Worm (Caenorhabditis elegans) whole organism, young adult: ENCODE data around the gene cnc-1.
A peak's percentile ranks its signal among the peaks of the same experiment; 100 is the strongest.

Source experiments
- B0019.2 ChIP-seq: fragments of 200-800 bp; sonication (Bioruptor generic); conservative IDR thresholded peaks from 2 replicates; pipeline ENCODE4 v1.3.6; 2022; ENCODE audit warnings: missing genetic modification reagents, missing genetic modification characterization, missing compliant biosample characterization
- F33H1.4 ChIP-seq: fragments of 200-800 bp; sonication (Bioruptor generic); IDR thresholded peaks from 2 replicates; pipeline ENCODE4 v1.3.6; 2022; ENCODE audit warnings: missing genetic modification reagents, missing genetic modification characterization, missing compliant biosample characterization
- F37B4.10 ChIP-seq: fragments of 200-800 bp; sonication (Bioruptor generic); IDR thresholded peaks from 2 replicates; pipeline ENCODE4 v1.3.6; 2022; ENCODE audit warnings: missing genetic modification characterization, missing compliant biosample characterization
- F39B2.1 ChIP-seq: fragments of 200-800 bp; sonication (Bioruptor generic); IDR thresholded peaks from 2 replicates; pipeline ENCODE4 v1.3.6; 2022; ENCODE audit warnings: missing genetic modification reagents, missing genetic modification characterization, missing compliant biosample characterization
- F49E8.2 ChIP-seq: sonication (generic microtip); optimal IDR thresholded peaks from 3 replicates; lab custom pipeline; 2017; ENCODE audit warnings: missing genetic modification characterization, mild to moderate bottlenecking, missing compliant biosample characterization, antibody characterized with exemption, moderate library complexity; ENCODE audit not compliant: insufficient read depth
- ama-1 ChIP-seq, 3 experiments: fragments of 150-350 bp in 1 of 3; sonication (generic microtip) in 2 of 3; optimal IDR thresholded peaks; 2 replicates each; lab custom pipeline; 2014 to 2018; ENCODE audit warnings: missing biosample characterization in 2 of 3, missing genetic modification characterization in 2 of 3, missing genetic modification reagents in 2 of 3
- attf-5 ChIP-seq: fragments of 200-800 bp; sonication (Bioruptor generic); optimal IDR thresholded peaks from 2 replicates; lab custom pipeline; 2018; ENCODE audit warnings: mild to moderate bottlenecking, missing genetic modification characterization, missing compliant biosample characterization
- attf-6 ChIP-seq: fragments of 200-800 bp; sonication (Bioruptor generic); IDR thresholded peaks from 2 replicates; pipeline ENCODE4 v1.3.6; 2022; ENCODE audit warnings: missing genetic modification reagents, missing genetic modification characterization, missing compliant biosample characterization
- ccch-3 ChIP-seq: fragments of 200-800 bp; sonication (Bioruptor generic); optimal IDR thresholded peaks from 2 replicates; lab custom pipeline; 2018; ENCODE audit warnings: mild to moderate bottlenecking, missing genetic modification characterization, missing compliant biosample characterization
- cebp-1 ChIP-seq, 2 experiments: fragments of 200-800 bp in 1 of 2; sonication (Bioruptor generic) in 1 of 2; sonication (generic microtip) in 1 of 2; IDR thresholded peaks in 1 of 2; optimal IDR thresholded peaks in 1 of 2; 2 replicates each; pipeline versions ENCODE4 v1.3.6 to Lab custom; 2017 to 2022; ENCODE audit warnings: missing compliant biosample characterization in 2 of 2, missing genetic modification characterization in 2 of 2, mild to moderate bottlenecking in 1 of 2, missing genetic modification reagents in 1 of 2, moderate library complexity in 1 of 2
- chd-7 ChIP-seq: sonication (generic microtip); optimal IDR thresholded peaks from 2 replicates; lab custom pipeline; 2016; ENCODE audit warnings: mild to moderate bottlenecking, missing genetic modification characterization, moderate library complexity, missing compliant biosample characterization
- him-1 ChIP-seq: sonication (generic microtip); optimal IDR thresholded peaks from 2 replicates; lab custom pipeline; 2016; ENCODE audit warnings: missing genotype, missing genetic modification reagents, missing genetic modification characterization, missing compliant biosample characterization
- hlh-12 ChIP-seq: sonication (generic microtip); optimal IDR thresholded peaks from 2 replicates; lab custom pipeline; 2016; ENCODE audit warnings: missing genetic modification characterization, missing compliant biosample characterization
- hmg-1.2 ChIP-seq: fragments of 200-800 bp; sonication (Bioruptor generic); IDR thresholded peaks from 2 replicates; pipeline ENCODE4 v1.3.6; 2022; ENCODE audit warnings: missing genetic modification reagents, missing genetic modification characterization, missing compliant biosample characterization
- lag-1 ChIP-seq: fragments of 200-800 bp; sonication (Bioruptor generic); IDR thresholded peaks from 2 replicates; pipeline ENCODE4 v1.3.6; 2022; ENCODE audit warnings: missing genetic modification reagents, missing genetic modification characterization, missing compliant biosample characterization
- let-526 ChIP-seq: fragments of 200-800 bp; sonication (Bioruptor generic); IDR thresholded peaks from 2 replicates; pipeline ENCODE4 v1.3.6; 2022; ENCODE audit warnings: missing genetic modification reagents, missing genetic modification characterization, missing compliant biosample characterization
- lir-1 ChIP-seq: fragments of 200-800 bp; sonication (Bioruptor generic); conservative IDR thresholded peaks from 2 replicates; pipeline ENCODE4 v1.3.6; 2022; ENCODE audit warnings: missing genetic modification reagents, missing genetic modification characterization, missing compliant biosample characterization
- lsy-27 ChIP-seq: sonication (generic microtip); optimal IDR thresholded peaks from 2 replicates; lab custom pipeline; 2017; ENCODE audit warnings: missing genetic modification characterization, mild to moderate bottlenecking, missing compliant biosample characterization, antibody characterized with exemption, missing genotype, borderline replicate concordance; ENCODE audit not compliant: insufficient read depth
- madf-8 ChIP-seq: fragments of 200-800 bp; sonication (Bioruptor generic); conservative IDR thresholded peaks from 2 replicates; pipeline ENCODE4 v1.3.6; 2022; ENCODE audit warnings: missing genetic modification reagents, missing genetic modification characterization, missing compliant biosample characterization
- mes-4 ChIP-seq: sonication (generic microtip); optimal IDR thresholded peaks from 2 replicates; lab custom pipeline; 2016; ENCODE audit warnings: missing genotype, missing genetic modification characterization, missing compliant biosample characterization
- nfyb-1 ChIP-seq: fragments of 200-800 bp; sonication (Bioruptor generic); IDR thresholded peaks from 2 replicates; pipeline ENCODE4 v1.3.6; 2022; ENCODE audit warnings: missing genetic modification reagents, missing genetic modification characterization, missing compliant biosample characterization
- nhr-27 ChIP-seq: fragments of 200-800 bp; sonication (Bioruptor generic); optimal IDR thresholded peaks from 2 replicates; lab custom pipeline; 2018; ENCODE audit warnings: mild to moderate bottlenecking, missing genetic modification characterization, moderate library complexity, missing compliant biosample characterization
- nhr-80 ChIP-seq: sonication (generic microtip); optimal IDR thresholded peaks from 2 replicates; lab custom pipeline; 2016; ENCODE audit warnings: missing genetic modification characterization, missing compliant biosample characterization
- nhr-90 ChIP-seq: sonication (generic microtip); optimal IDR thresholded peaks from 2 replicates; lab custom pipeline; 2016; ENCODE audit warnings: missing genotype, mild to moderate bottlenecking, missing genetic modification characterization, missing compliant biosample characterization
- rcor-1 ChIP-seq: fragments of 200-800 bp; sonication (Bioruptor generic); IDR thresholded peaks from 2 replicates; pipeline ENCODE4 v1.3.6; 2022; ENCODE audit warnings: missing genetic modification reagents, missing genetic modification characterization, missing compliant biosample characterization
- rec-8 ChIP-seq, 2 experiments: sonication (generic microtip); optimal IDR thresholded peaks; 2 replicates each; lab custom pipeline; 2016; ENCODE audit warnings: mild to moderate bottlenecking in 2 of 2, missing genetic modification characterization in 2 of 2, missing genetic modification reagents in 2 of 2, missing genotype in 2 of 2, missing biosample characterization in 1 of 2, missing compliant biosample characterization in 1 of 2, moderate library complexity in 1 of 2
- rpc-1 ChIP-seq, 2 experiments: fragments of 150-350 bp in 1 of 2; sonication (generic microtip) in 1 of 2; optimal IDR thresholded peaks; 2 replicates each; lab custom pipeline; 2014 to 2018; ENCODE audit warnings: missing biosample characterization in 1 of 2, missing genetic modification characterization in 1 of 2, missing genetic modification reagents in 1 of 2, missing genotype in 1 of 2
- sea-2 ChIP-seq: fragments of 200-800 bp; sonication (Bioruptor generic); IDR thresholded peaks from 2 replicates; pipeline ENCODE4 v1.3.6; 2022; ENCODE audit warnings: missing genetic modification characterization, missing compliant biosample characterization
- snpc-1.1 ChIP-seq: sonication (generic microtip); optimal IDR thresholded peaks from 2 replicates; lab custom pipeline; 2017; ENCODE audit warnings: missing genetic modification characterization, mild to moderate bottlenecking, missing compliant biosample characterization, antibody characterized with exemption, moderate library complexity, missing genotype, missing genetic modification reagents; ENCODE audit not compliant: insufficient read depth
- snpc-1.3 ChIP-seq: sonication (generic microtip); optimal IDR thresholded peaks from 2 replicates; lab custom pipeline; 2017; ENCODE audit warnings: missing genetic modification characterization, mild to moderate bottlenecking, missing compliant biosample characterization, antibody characterized with exemption, moderate library complexity, missing genotype, missing genetic modification reagents; ENCODE audit not compliant: insufficient read depth
- somi-1 ChIP-seq: fragments of 200-800 bp; sonication (Bioruptor generic); optimal IDR thresholded peaks from 2 replicates; lab custom pipeline; 2018; ENCODE audit warnings: mild to moderate bottlenecking, missing genetic modification characterization, missing compliant biosample characterization
- sptf-2 ChIP-seq: fragments of 200-800 bp; sonication (Bioruptor generic); optimal IDR thresholded peaks from 2 replicates; lab custom pipeline; 2018; ENCODE audit warnings: mild to moderate bottlenecking, missing genetic modification characterization, missing compliant biosample characterization
- tbx-9 ChIP-seq: sonication (generic microtip); optimal IDR thresholded peaks from 2 replicates; lab custom pipeline; 2016; ENCODE audit warnings: borderline replicate concordance, missing genetic modification characterization, inconsistent platforms, missing compliant biosample characterization
- xnd-1 ChIP-seq: sonication (generic microtip); optimal IDR thresholded peaks from 2 replicates; lab custom pipeline; 2016; ENCODE audit warnings: missing genotype, missing genetic modification reagents, missing genetic modification characterization, missing compliant biosample characterization

The cnc-1 gene

ce11 chrV:1471078-1471969 lies 27.2 kb upstream of the cnc-1 start (continued):
- no peak for TF ChIP-seq F37B4.10
- TF ChIP-seq madf-8, result peak; percentile 70
- TF ChIP-seq lir-1, result no peak
- TF ChIP-seq chd-7 (tag; lab: Kevin White, UChicago), result no peak
- TF ChIP-seq cebp-1 (GFP tag; IDR thresholded peaks at IDR 0.05; lab: Robert Waterston, UW), result peak; percentile 27; the same call in 1 of the 2 replicates
- TF ChIP-seq cebp-1 (tag; optimal IDR thresholded peaks at IDR 0.05; lab: Kevin White, UChicago), result peak; percentile 92
- TF ChIP-seq hlh-12, result no peak
- peak; percentile 38 for TF ChIP-seq snpc-1.3 (tag; lab: Kevin White, UChicago)
- no peak for TF ChIP-seq B0019.2 (GFP tag; lab: Robert Waterston, UW)
- peak; percentile 95 for TF ChIP-seq F33H1.4 (GFP tag; lab: Robert Waterston, UW)
- no peak for TF ChIP-seq lsy-27

DNA sequence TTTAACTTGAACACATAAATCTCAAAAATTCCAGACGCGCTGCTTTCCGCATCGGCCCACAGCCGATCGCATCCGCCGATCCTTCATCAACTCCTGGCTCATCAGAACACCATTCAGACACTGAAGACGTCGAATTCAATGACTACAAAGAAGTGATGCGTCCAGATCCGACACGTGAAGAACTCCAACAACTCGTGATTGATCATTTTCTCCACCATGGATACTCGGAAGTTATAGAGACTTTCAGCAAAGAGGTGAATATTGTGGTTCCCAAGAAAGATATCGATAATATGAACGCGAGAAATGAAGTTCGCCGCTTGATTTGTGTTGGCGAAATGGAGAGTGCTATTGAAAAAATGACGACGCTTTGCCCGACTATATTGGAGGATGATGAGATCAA lies 24.8 kb upstream of the cnc-1 start:
- TF ChIP-seq him-1 (no peak), nhr-27 (tag; lab: Kevin White, UChicago) (no peak), madf-8 (no peak), xnd-1 (no peak), nhr-90 (no peak), B0019.2 (GFP tag; lab: Robert Waterston, UW) (no peak), sea-2 (GFP tag; lab: Robert Waterston, UW) (no peak)

DNA sequence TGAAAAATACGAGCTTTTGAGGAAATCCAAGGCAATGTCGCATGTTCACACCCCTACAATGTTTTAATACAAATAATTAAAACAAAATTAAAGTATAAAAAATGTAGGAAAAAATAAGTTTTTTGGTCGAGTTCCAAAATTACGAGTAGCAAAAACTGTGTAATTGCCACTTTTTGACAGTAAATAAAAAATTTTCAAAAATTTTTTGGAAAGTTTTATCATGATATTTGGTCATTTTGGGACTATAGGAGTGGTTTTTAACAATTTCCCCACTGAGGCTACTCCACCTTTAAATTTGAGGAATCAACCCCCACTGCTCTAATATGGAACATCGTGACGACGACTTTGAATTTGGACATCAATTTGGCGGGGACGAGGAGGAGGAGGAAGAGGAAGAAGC lies 23.4 kb upstream of the cnc-1 start, which contains the start of gene gid-8:
Gene gid-8 (plus strand): TSS at position 301 of the 400 bp plus-strand sequence.
- TF ChIP-seq snpc-1.1 (no peak), mes-4 (tag; lab: Kevin White, UChicago) (no peak), nfyb-1 (GFP tag; lab: Robert Waterston, UW) (no peak), F39B2.1 (GFP tag; lab: Robert Waterston, UW) (no peak), F49E8.2 (tag; lab: Kevin White, UChicago) (no peak), rpc-1 (optimal IDR thresholded peaks at IDR 0.05; lab: Kevin White, UChicago) (no peak), rpc-1 (tag; optimal IDR thresholded peaks at IDR 0.05; lab: Kevin White, UChicago) (no peak), ccch-3 (GFP tag; lab: Kevin White, UChicago) (no peak), let-526 (GFP tag; lab: Robert Waterston, UW) (no peak), rec-8 (tag; optimal IDR thresholded peaks at IDR 0.05; lab: Kevin White, UChicago) (no peak), nhr-27 (tag; lab: Kevin White, UChicago) (no peak), xnd-1 (no peak), ama-1 (optimal IDR thresholded peaks at IDR 0.05; lab: Kevin White, UChicago) (no peak), ama-1 (GFP tag; optimal IDR thresholded peaks at IDR 0.05; lab: Kevin White, UChicago) (no peak), rcor-1 (GFP tag; lab: Robert Waterston, UW) (no peak)

DNA sequence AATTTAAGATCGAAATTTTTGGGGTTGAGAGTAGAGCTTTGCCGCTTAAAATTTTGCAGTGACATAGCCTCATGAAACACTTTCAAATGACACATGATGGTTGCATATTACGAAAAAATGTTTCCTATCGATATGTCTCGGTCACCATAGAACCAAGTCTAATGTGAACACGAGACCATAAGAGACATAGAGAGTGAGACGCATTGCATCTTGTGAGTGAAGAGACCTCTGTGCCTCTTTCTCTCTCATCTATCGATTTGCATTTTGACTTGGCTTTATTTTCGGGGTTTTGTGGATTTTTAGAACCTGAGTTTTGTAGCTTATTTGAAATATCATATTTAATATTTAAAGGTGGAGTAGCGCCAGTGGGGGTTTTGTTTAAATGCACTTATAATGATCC lies 22.9 kb upstream of the cnc-1 start:
- TF ChIP-seq attf-5 (GFP tag; lab: Kevin White, UChicago) (peak; percentile 58), sptf-2 (GFP tag; lab: Kevin White, UChicago) (no peak), attf-6 (no peak), cebp-1 (GFP tag; IDR thresholded peaks at IDR 0.05; lab: Robert Waterston, UW) (no peak), cebp-1 (tag; optimal IDR thresholded peaks at IDR 0.05; lab: Kevin White, UChicago) (peak; percentile 65), somi-1 (GFP tag; lab: Kevin White, UChicago) (no peak), nhr-80 (peak; percentile 43), tbx-9 (tag; lab: Kevin White, UChicago) (no peak), lag-1 (GFP tag; lab: Robert Waterston, UW) (no peak), hmg-1.2 (GFP tag; lab: Robert Waterston, UW) (peak; percentile 34; the same call in 1 of the 2 replicates)
